Fruit fly (Drosophila melanogaster) whole organism, embryonic: ENCODE measurements around the gene Grip84.

Source experiments
- BEAF-32 ChIP-seq: fragments of 200-800 bp; sonication (Bioruptor generic); optimal IDR thresholded peaks from 3 replicates; lab custom pipeline; 2017; ENCODE audit warnings: missing biosample characterization, missing genetic modification characterization, mild to moderate bottlenecking, moderate library complexity, missing genetic modification reagents
- CG12219 ChIP-seq: fragments of 200-800 bp; sonication (Bioruptor generic); optimal IDR thresholded peaks from 3 replicates; lab custom pipeline; 2018; ENCODE audit warnings: missing biosample characterization, mild to moderate bottlenecking, missing genetic modification characterization
- CG13123 ChIP-seq: fragments of 200-800 bp; sonication (Bioruptor generic); optimal IDR thresholded peaks from 2 replicates; lab custom pipeline; 2016; ENCODE audit warnings: missing biosample characterization, missing genetic modification characterization
- CG13775 ChIP-seq: fragments of 200-800 bp; sonication (Bioruptor generic); optimal IDR thresholded peaks from 3 replicates; lab custom pipeline; 2017; ENCODE audit warnings: missing biosample characterization, mild to moderate bottlenecking, missing genetic modification characterization
- CG1529 ChIP-seq: fragments of 200-800 bp; sonication (Bioruptor generic); optimal IDR thresholded peaks from 3 replicates; lab custom pipeline; 2018; ENCODE audit warnings: missing biosample characterization, missing genetic modification characterization
- CG15514 ChIP-seq: fragments of 200-800 bp; sonication (Bioruptor generic); optimal IDR thresholded peaks from 3 replicates; lab custom pipeline; 2017; ENCODE audit warnings: missing biosample characterization, missing genetic modification characterization, mild to moderate bottlenecking, moderate library complexity, missing genetic modification reagents
- CG15601 ChIP-seq: fragments of 200-800 bp; sonication (Bioruptor generic); optimal IDR thresholded peaks from 3 replicates; lab custom pipeline; 2019; ENCODE audit warnings: missing biosample characterization, mild to moderate bottlenecking, missing genetic modification characterization, moderate library complexity
- CG17328 ChIP-seq: fragments of 200-800 bp; sonication (Bioruptor generic); IDR thresholded peaks from 2 replicates; pipeline ENCODE4 v1.3.6; 2022; ENCODE audit warnings: missing biosample characterization, missing genetic modification characterization
- CG3995 ChIP-seq: fragments of 200-800 bp; sonication (Bioruptor generic); optimal IDR thresholded peaks from 3 replicates; lab custom pipeline; 2016; ENCODE audit warnings: missing biosample characterization, missing genetic modification characterization
- CG4707 ChIP-seq: fragments of 200-800 bp; sonication (Bioruptor generic); optimal IDR thresholded peaks from 2 replicates; lab custom pipeline; 2018; ENCODE audit warnings: missing biosample characterization, mild to moderate bottlenecking, missing genetic modification characterization, moderate library complexity
- CG6654 ChIP-seq: fragments of 200-800 bp; sonication (Bioruptor generic); optimal IDR thresholded peaks from 2 replicates; lab custom pipeline; 2017; ENCODE audit warnings: missing biosample characterization, mild to moderate bottlenecking, missing genetic modification characterization
- CG6683 ChIP-seq: fragments of 200-800 bp; sonication (Bioruptor generic); optimal IDR thresholded peaks from 2 replicates; lab custom pipeline; 2017; ENCODE audit warnings: missing biosample characterization, mild to moderate bottlenecking, missing genetic modification characterization, missing genetic modification reagents
- CG9797 ChIP-seq: fragments of 200-800 bp; sonication (Bioruptor generic); optimal IDR thresholded peaks from 3 replicates; lab custom pipeline; 2018; ENCODE audit warnings: missing biosample characterization, mild to moderate bottlenecking, missing genetic modification characterization
- Camta ChIP-seq: fragments of 200-800 bp; sonication (Bioruptor generic); optimal IDR thresholded peaks from 2 replicates; lab custom pipeline; 2016; ENCODE audit warnings: missing biosample characterization, missing genetic modification characterization
- Dll ChIP-seq: fragments of 200-800 bp; sonication (Bioruptor generic); IDR thresholded peaks from 4 replicates; pipeline ENCODE4 v1.3.6; 2022; ENCODE audit warnings: missing biosample characterization, missing genetic modification characterization; ENCODE audit not compliant: partially characterized antibody
- Doc3 ChIP-seq: fragments of 200-800 bp; sonication (Bioruptor generic); IDR thresholded peaks from 3 replicates; pipeline ENCODE4 v1.3.6; 2022; ENCODE audit warnings: missing biosample characterization, missing genetic modification characterization; ENCODE audit not compliant: partially characterized antibody
- Dp ChIP-seq: fragments of 200-800 bp; sonication (Bioruptor generic); optimal IDR thresholded peaks from 2 replicates; lab custom pipeline; 2018; ENCODE audit warnings: missing biosample characterization, mild to moderate bottlenecking, missing genetic modification characterization, moderate library complexity
- Ets97D ChIP-seq: fragments of 200-800 bp; sonication (Bioruptor generic); optimal IDR thresholded peaks from 3 replicates; lab custom pipeline; 2016; ENCODE audit warnings: missing biosample characterization, missing genetic modification characterization
- Gug ChIP-seq: fragments of 200-800 bp; sonication (Bioruptor generic); IDR thresholded peaks from 4 replicates; pipeline ENCODE4 v1.3.6; 2022; ENCODE audit warnings: missing biosample characterization, missing genetic modification characterization
- HLH4C ChIP-seq: fragments of 200-800 bp; sonication (Bioruptor generic); IDR thresholded peaks from 3 replicates; pipeline ENCODE4 v1.3.6; 2022; ENCODE audit warnings: missing biosample characterization, missing genetic modification characterization; ENCODE audit not compliant: partially characterized antibody
- Ptx1 ChIP-seq: fragments of 200-800 bp; sonication (Bioruptor generic); IDR thresholded peaks from 2 replicates; pipeline ENCODE4 v1.3.6; 2022; ENCODE audit warnings: missing biosample characterization, missing genetic modification characterization
- Sin3A ChIP-seq: fragments of >200 bp; optimal IDR thresholded peaks from 2 replicates; lab custom pipeline; 2018
- YL-1 ChIP-seq: fragments of 200-800 bp; sonication (Bioruptor generic); optimal IDR thresholded peaks from 3 replicates; lab custom pipeline; 2017; ENCODE audit warnings: missing biosample characterization, mild to moderate bottlenecking, missing genetic modification characterization
- amos ChIP-seq: fragments of 200-800 bp; sonication (Bioruptor generic); IDR thresholded peaks from 2 replicates; pipeline ENCODE4 v1.3.6; 2022; ENCODE audit warnings: missing biosample characterization, missing genetic modification characterization; ENCODE audit not compliant: partially characterized antibody
- ato ChIP-seq: fragments of 200-800 bp; sonication (Bioruptor generic); IDR thresholded peaks from 2 replicates; pipeline ENCODE4 v1.3.6; 2022; ENCODE audit warnings: missing biosample characterization, missing genetic modification characterization; ENCODE audit not compliant: partially characterized antibody
- chm ChIP-seq: fragments of 200-800 bp; sonication (Bioruptor generic); IDR thresholded peaks from 2 replicates; pipeline ENCODE4 v1.3.6; 2022; ENCODE audit warnings: missing biosample characterization, missing genetic modification characterization
- crp ChIP-seq, 2 experiments: fragments of 200-800 bp; sonication (Bioruptor generic); optimal IDR thresholded peaks; 2 replicates in 1 of 2; 3 replicates in 1 of 2; lab custom pipeline; 2017; ENCODE audit warnings: missing biosample characterization in 2 of 2, missing genetic modification characterization in 2 of 2, mild to moderate bottlenecking in 1 of 2, moderate library complexity in 1 of 2
- danr ChIP-seq: fragments of 200-800 bp; sonication (Bioruptor generic); IDR thresholded peaks from 2 replicates; pipeline ENCODE4 v1.3.6; 2022; ENCODE audit warnings: missing biosample characterization, missing genetic modification characterization
- ems ChIP-seq: fragments of 200-800 bp; sonication (Bioruptor generic); optimal IDR thresholded peaks from 3 replicates; lab custom pipeline; 2016; ENCODE audit warnings: missing biosample characterization, missing genetic modification characterization
- ewg ChIP-seq: fragments of 200-800 bp; sonication (Bioruptor generic); optimal IDR thresholded peaks from 3 replicates; lab custom pipeline; 2017; ENCODE audit warnings: mild to moderate bottlenecking, missing biosample characterization, missing genetic modification reagents, missing genetic modification characterization
- lmd ChIP-seq: fragments of 200-800 bp; sonication (Bioruptor generic); IDR thresholded peaks from 2 replicates; pipeline ENCODE4 v1.3.6; 2022; ENCODE audit warnings: missing biosample characterization, missing genetic modification characterization
- lov ChIP-seq, 2 experiments: fragments of 200-800 bp in 1 of 2; fragments of >200 bp in 1 of 2; sonication (Bioruptor generic) in 1 of 2; IDR thresholded peaks in 1 of 2; optimal IDR thresholded peaks in 1 of 2; 2 replicates in 1 of 2; 3 replicates in 1 of 2; pipeline versions ENCODE4 v1.3.6 to Lab custom; 2017 to 2022; ENCODE audit warnings: missing biosample characterization in 1 of 2, missing genetic modification characterization in 1 of 2
- nerfin-2 ChIP-seq: fragments of 200-800 bp; sonication (Bioruptor generic); IDR thresholded peaks from 2 replicates; pipeline ENCODE4 v1.3.6; 2022; ENCODE audit warnings: missing biosample characterization, missing genetic modification characterization; ENCODE audit not compliant: partially characterized antibody
- otp ChIP-seq: fragments of 200-800 bp; sonication (Bioruptor generic); IDR thresholded peaks from 3 replicates; pipeline ENCODE4, ENCODE4 v1.3.6; 2022; ENCODE audit warnings: missing biosample characterization, missing genetic modification characterization
- schlank ChIP-seq: fragments of 200-800 bp; sonication (Bioruptor generic); optimal IDR thresholded peaks from 2 replicates; lab custom pipeline; 2018; ENCODE audit warnings: missing biosample characterization, mild to moderate bottlenecking, missing genetic modification characterization
- sima ChIP-seq: fragments of 200-800 bp; sonication (Bioruptor generic); optimal IDR thresholded peaks from 2 replicates; lab custom pipeline; 2016; ENCODE audit warnings: missing biosample characterization, missing genetic modification characterization
- tx ChIP-seq: fragments of 200-800 bp; sonication (Bioruptor generic); optimal IDR thresholded peaks from 2 replicates; lab custom pipeline; 2016; ENCODE audit warnings: missing biosample characterization, missing genetic modification characterization
- zen2 ChIP-seq: fragments of 200-800 bp; sonication (Bioruptor generic); IDR thresholded peaks from 3 replicates; pipeline ENCODE4 v1.3.6; 2022; ENCODE audit warnings: missing biosample characterization, missing genetic modification characterization; ENCODE audit not compliant: partially characterized antibody

Grip84 gene

DNA sequence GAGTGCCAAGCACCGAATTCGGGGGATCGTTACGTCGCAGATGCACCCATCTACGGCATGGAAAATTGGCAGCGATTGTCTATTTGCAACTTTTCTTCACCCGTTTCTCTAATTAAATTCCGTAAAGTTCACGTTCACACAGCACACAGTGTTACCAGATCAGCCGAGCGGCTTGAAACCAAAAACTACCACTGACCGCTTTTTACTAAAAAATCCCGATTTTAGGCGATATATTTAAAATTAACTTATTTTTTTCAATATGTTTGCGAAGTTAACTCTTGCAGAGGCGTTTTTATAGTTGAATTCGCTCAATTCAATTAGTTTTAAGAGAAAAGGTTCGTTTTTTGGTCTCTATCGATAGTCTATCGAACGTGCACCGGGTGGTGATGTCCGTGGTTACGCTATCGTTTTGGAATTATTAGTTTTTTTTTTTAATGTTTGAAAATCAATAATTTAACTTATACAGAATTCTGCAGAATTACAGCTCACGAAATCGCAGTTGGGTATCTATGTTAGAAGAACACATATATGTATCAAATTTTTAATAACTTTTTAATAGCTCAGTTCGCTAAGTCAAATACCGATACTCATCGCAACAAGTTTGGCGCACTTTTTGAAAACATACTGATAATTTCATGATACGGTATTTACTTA, 14.2 kb upstream of the Grip84 start, which contains the start of gene Tao (continued):
- TF ChIP-seq Gug (GFP tag; lab: Robert Waterston, UW) (no peak), lmd (GFP tag; lab: Robert Waterston, UW) (no peak), nerfin-2 (GFP tag; lab: Robert Waterston, UW) (peak; percentile 68), CG1529 (no peak), CG15601 (tag; lab: Kevin White, UChicago) (peak; percentile 3), HLH4C (GFP tag; lab: Robert Waterston, UW) (peak; percentile 83), ewg (GFP tag; lab: Kevin White, UChicago) (no peak), CG13775 (GFP tag; lab: Kevin White, UChicago) (peak; percentile 17), danr (GFP tag; lab: Robert Waterston, UW) (no peak), Ets97D (GFP tag; lab: Kevin White, UChicago) (peak; percentile 82), otp (GFP tag; lab: Robert Waterston, UW) (no peak), lov (optimal IDR thresholded peaks at IDR 0.05; lab: Kevin White, UChicago) (no peak), lov (GFP tag; IDR thresholded peaks at IDR 0.05; lab: Robert Waterston, UW) (no peak), CG17328 (GFP tag; lab: Robert Waterston, UW) (no peak), chm (GFP tag; lab: Robert Waterston, UW) (no peak), BEAF-32 (GFP tag; lab: Kevin White, UChicago) (peak; percentile 90), Dll (GFP tag; lab: Robert Waterston, UW) (peak; percentile 91), Doc3 (GFP tag; lab: Robert Waterston, UW) (peak; percentile 76), tx (GFP tag; lab: Kevin White, UChicago) (no peak), crp (GFP tag; optimal IDR thresholded peaks at IDR 0.05; lab: Kevin White, UChicago) (no peak), YL-1 (no peak), CG4707 (GFP tag; lab: Kevin White, UChicago) (no peak), ems (GFP tag; lab: Kevin White, UChicago) (no peak), Sin3A (lab: Kevin White, UChicago) (peak; percentile 70), sima (GFP tag; lab: Kevin White, UChicago) (no peak), CG13123 (GFP tag; lab: Kevin White, UChicago) (no peak), CG12219 (GFP tag; lab: Kevin White, UChicago) (no peak), CG3995 (GFP tag; lab: Kevin White, UChicago) (peak; percentile 78), CG15514 (GFP tag; lab: Kevin White, UChicago) (peak; percentile 37), ato (peak; percentile 42), Camta (GFP tag; lab: Kevin White, UChicago) (no peak), amos (GFP tag; lab: Robert Waterston, UW) (peak; percentile 79), CG9797 (GFP tag; lab: Kevin White, UChicago) (peak; percentile 72), Dp (GFP tag; lab: Kevin White, UChicago) (peak; percentile 72), schlank (tag; lab: Kevin White, UChicago) (no peak), zen2 (GFP tag; lab: Robert Waterston, UW) (peak; percentile 74; the same call in 2 of the 3 replicates), CG6654 (GFP tag; lab: Kevin White, UChicago) (no peak), Ptx1 (GFP tag; lab: Robert Waterston, UW) (no peak), CG6683 (GFP tag; lab: Kevin White, UChicago) (no peak)
